Worm (Caenorhabditis elegans) whole organism, L3 larva: ENCODE results near the gene clc-25.

Experiments
- R02D3.7 ChIP-seq: fragments of 150-350 bp; optimal IDR thresholded peaks from 2 replicates; lab custom pipeline; 2014; ENCODE audit warnings: missing biosample characterization, missing genetic modification characterization
- ama-1 ChIP-seq: fragments of 150-350 bp; optimal IDR thresholded peaks from 2 replicates; lab custom pipeline; 2018
- ceh-16 ChIP-seq: sonication (generic microtip); optimal IDR thresholded peaks from 2 replicates; lab custom pipeline; 2017; ENCODE audit warnings: missing biosample characterization, missing genetic modification characterization
- ceh-28 ChIP-seq: fragments of 150-350 bp; optimal IDR thresholded peaks from 2 replicates; lab custom pipeline; 2014; ENCODE audit warnings: missing biosample characterization, missing genetic modification reagents, missing genetic modification characterization
- ceh-82 ChIP-seq: fragments of 150-350 bp; optimal IDR thresholded peaks from 2 replicates; lab custom pipeline; 2014; ENCODE audit warnings: missing biosample characterization, missing genetic modification characterization
- daf-12 ChIP-seq: fragments of 150-350 bp; optimal IDR thresholded peaks from 2 replicates; lab custom pipeline; 2014; ENCODE audit warnings: missing biosample characterization, missing genetic modification reagents, missing genetic modification characterization
- egl-5 ChIP-seq: fragments of 150-350 bp; optimal IDR thresholded peaks from 2 replicates; lab custom pipeline; 2017; ENCODE audit warnings: missing biosample characterization, missing genetic modification reagents, missing genetic modification characterization, inconsistent platforms
- elt-1 ChIP-seq: fragments of 150-350 bp; optimal IDR thresholded peaks from 2 replicates; lab custom pipeline; 2014; ENCODE audit warnings: missing biosample characterization, missing genetic modification characterization
- elt-2 ChIP-seq: sonication (generic microtip); optimal IDR thresholded peaks from 2 replicates; lab custom pipeline; 2016; ENCODE audit warnings: missing genetic modification reagents, mild to moderate bottlenecking, missing genetic modification characterization, missing compliant biosample characterization
- eor-1 ChIP-seq, 2 experiments: fragments of 150-350 bp; optimal IDR thresholded peaks; 2 replicates each; lab custom pipeline; 2014 to 2018; ENCODE audit warnings: missing biosample characterization in 2 of 2, missing genetic modification characterization in 2 of 2
- fkh-10 ChIP-seq: sonication (generic microtip); optimal IDR thresholded peaks from 2 replicates; lab custom pipeline; 2017; ENCODE audit warnings: missing biosample characterization, missing genetic modification reagents, missing genetic modification characterization
- fkh-2 ChIP-seq: fragments of 150-350 bp; optimal IDR thresholded peaks from 2 replicates; lab custom pipeline; 2014; ENCODE audit warnings: missing biosample characterization, missing genetic modification reagents, missing genetic modification characterization
- hmg-11 ChIP-seq: sonication (generic microtip); optimal IDR thresholded peaks from 2 replicates; lab custom pipeline; 2016; ENCODE audit warnings: missing genetic modification characterization, missing compliant biosample characterization
- jun-1 ChIP-seq: fragments of 150-350 bp; optimal IDR thresholded peaks from 2 replicates; lab custom pipeline; 2014; ENCODE audit warnings: missing biosample characterization, missing genetic modification reagents, missing genetic modification characterization
- lsy-12 ChIP-seq: sonication (generic microtip); optimal IDR thresholded peaks from 2 replicates; lab custom pipeline; 2016; ENCODE audit warnings: mild to moderate bottlenecking, missing genetic modification characterization, missing compliant biosample characterization
- mdl-1 ChIP-seq: fragments of 150-350 bp; optimal IDR thresholded peaks from 2 replicates; lab custom pipeline; 2014; ENCODE audit warnings: missing biosample characterization, missing genetic modification characterization
- mml-1 ChIP-seq: fragments of 150-350 bp; sonication (generic microtip); optimal IDR thresholded peaks from 3 replicates; lab custom pipeline; 2014; ENCODE audit warnings: missing biosample characterization, missing genetic modification characterization
- nfya-1 ChIP-seq: sonication (generic microtip); optimal IDR thresholded peaks from 2 replicates; lab custom pipeline; 2017; ENCODE audit warnings: missing genetic modification characterization, mild to moderate bottlenecking, missing compliant biosample characterization, antibody characterized with exemption, moderate library complexity; ENCODE audit not compliant: insufficient read depth
- nhr-12 ChIP-seq: fragments of 150-350 bp; optimal IDR thresholded peaks from 2 replicates; lab custom pipeline; 2014; ENCODE audit warnings: missing biosample characterization, missing genetic modification characterization
- nhr-23 ChIP-seq: fragments of 150-350 bp; optimal IDR thresholded peaks from 2 replicates; lab custom pipeline; 2014; ENCODE audit warnings: missing biosample characterization, missing genetic modification reagents, missing genetic modification characterization
- nhr-25 ChIP-seq: sonication (generic microtip); optimal IDR thresholded peaks from 2 replicates; lab custom pipeline; 2017; ENCODE audit warnings: missing biosample characterization, missing genetic modification characterization
- nhr-43 ChIP-seq: sonication (generic microtip); optimal IDR thresholded peaks from 2 replicates; lab custom pipeline; 2016; ENCODE audit warnings: mild to moderate bottlenecking, missing genetic modification characterization, missing compliant biosample characterization; ENCODE audit not compliant: poor library complexity, severe bottlenecking
- nhr-76 ChIP-seq: fragments of 150-350 bp; sonication (generic microtip); optimal IDR thresholded peaks from 5 replicates; lab custom pipeline; 2014; ENCODE audit warnings: missing biosample characterization, missing genetic modification characterization
- nhr-77 ChIP-seq: fragments of 150-350 bp; optimal IDR thresholded peaks from 2 replicates; lab custom pipeline; 2014; ENCODE audit warnings: missing biosample characterization, missing genetic modification characterization
- pha-4 ChIP-seq: fragments of 150-350 bp; optimal IDR thresholded peaks from 2 replicates; lab custom pipeline; 2014; ENCODE audit warnings: missing biosample characterization, missing genetic modification reagents, missing genetic modification characterization
- pqm-1 ChIP-seq: fragments of 150-350 bp; optimal IDR thresholded peaks from 2 replicates; lab custom pipeline; 2017; ENCODE audit warnings: missing biosample characterization, missing genetic modification characterization, inconsistent platforms
- tbx-2 ChIP-seq: sonication (generic microtip); optimal IDR thresholded peaks from 2 replicates; lab custom pipeline; 2016; ENCODE audit warnings: mild to moderate bottlenecking, missing genetic modification characterization, missing compliant biosample characterization
- unc-62 ChIP-seq: fragments of 150-350 bp; sonication (generic microtip); optimal IDR thresholded peaks from 4 replicates; lab custom pipeline; 2014; ENCODE audit warnings: missing biosample characterization, missing genetic modification reagents, missing genetic modification characterization

clc-25 gene

DNA sequence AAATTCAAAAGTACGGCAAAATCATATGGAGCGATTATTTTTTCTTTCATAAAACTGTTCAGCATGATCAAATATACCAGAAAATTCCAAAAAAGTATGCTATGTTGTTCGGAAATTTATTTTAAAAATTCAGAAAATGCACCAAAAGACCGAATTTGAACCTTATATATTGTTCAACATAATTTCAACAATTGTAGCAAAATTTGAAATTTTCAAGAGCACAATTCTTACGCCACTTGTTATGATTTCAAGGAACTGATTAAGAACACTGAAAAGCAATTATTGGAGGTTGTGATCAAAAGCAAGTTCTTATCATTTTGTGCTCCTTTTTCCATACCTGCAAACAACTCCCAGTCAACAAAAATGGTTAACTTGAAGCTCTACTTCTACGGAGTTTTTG lies 18.1 kb downstream of the clc-25 start, which contains the start of gene clc-27:
Gene clc-27, plus strand, starts transcription at position 301 of the 400 bp plus-strand sequence.
- no peak for TF ChIP-seq elt-1 (tag; lab: Kevin White, UChicago)
- TF ChIP-seq lsy-12 (tag; lab: Kevin White, UChicago): no peak
- no peak for TF ChIP-seq tbx-2
- TF ChIP-seq elt-2 (tag; lab: Kevin White, UChicago): no peak
- TF ChIP-seq nhr-76 (tag; lab: Kevin White, UChicago): no peak
- TF ChIP-seq mdl-1 (tag; lab: Kevin White, UChicago): no peak
- TF ChIP-seq nhr-77 (tag; lab: Kevin White, UChicago): no peak
- TF ChIP-seq ceh-28 (tag; lab: Kevin White, UChicago): no peak
- TF ChIP-seq ceh-82 (tag; lab: Kevin White, UChicago): no peak
- TF ChIP-seq fkh-10: no peak
- no peak for TF ChIP-seq nfya-1 (tag; lab: Kevin White, UChicago)
- no peak for TF ChIP-seq nhr-23 (tag; lab: Kevin White, UChicago)
- no peak for TF ChIP-seq egl-5 (tag; lab: Kevin White, UChicago)
- TF ChIP-seq nhr-43 (tag; lab: Kevin White, UChicago): no peak
- TF ChIP-seq eor-1 (tag; optimal IDR thresholded peaks at IDR 0.05; lab: Kevin White, UChicago): no peak
- no peak for TF ChIP-seq nhr-25 (tag; lab: Kevin White, UChicago)

ce11 chrIII:1007143-1007905 lies 18.8 kb downstream of the clc-25 start:
- TF ChIP-seq R02D3.7 (no peak), nhr-25 (tag; lab: Kevin White, UChicago) (no peak), unc-62 (no peak), nhr-76 (tag; lab: Kevin White, UChicago) (no peak), pha-4 (no peak), nhr-12 (tag; lab: Kevin White, UChicago) (no peak), mml-1 (tag; lab: Kevin White, UChicago) (no peak), hmg-11 (tag; lab: Kevin White, UChicago) (no peak), fkh-2 (no peak)

ce11 chrIII:1004464-1004863 lies 21.7 kb downstream of the clc-25 start:
- TF ChIP-seq fkh-2: no peak

- TF ChIP-seq pqm-1 (tag; lab: Kevin White, UChicago) (peak; percentile 96), jun-1 (tag; lab: Kevin White, UChicago) (peak; percentile 44), mml-1 (tag; lab: Kevin White, UChicago) (no peak), mdl-1 (tag; lab: Kevin White, UChicago) (no peak), pha-4 (peak; percentile 41), elt-2 (tag; lab: Kevin White, UChicago) (peak; percentile 98)
Measured at ce11 chrIII:1002510-1002909, 23.7 kb downstream of the clc-25 start, which contains the start of gene clec-150. TSS of gene clec-150 (plus strand) at chrIII:1002707.

DNA sequence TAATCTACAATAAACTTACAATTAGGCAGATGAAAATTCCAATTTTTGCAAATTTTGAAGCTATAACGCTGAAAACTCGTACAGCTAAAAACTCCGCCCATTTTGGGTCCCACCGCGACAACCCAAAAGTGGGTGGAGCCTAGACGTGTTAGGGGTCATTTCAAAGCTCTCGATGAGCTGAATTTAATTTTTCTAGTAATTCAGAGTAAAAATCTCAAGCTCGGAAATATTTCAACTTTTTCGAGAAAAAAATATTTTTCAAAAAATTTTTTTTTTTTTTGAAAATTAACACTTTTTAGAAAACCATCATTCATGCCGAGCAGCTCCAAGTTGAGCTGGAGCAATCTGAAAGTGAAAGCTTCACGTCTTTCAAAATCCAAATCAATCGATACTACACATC lies 24.9 kb downstream of the clc-25 start, which contains the start of gene R06B10.7:
Gene R06B10.7, minus strand, starts transcription at position 101 of the 400 bp plus-strand sequence.
- TF ChIP-seq nfya-1 (tag; lab: Kevin White, UChicago) (no peak), ceh-16 (tag; lab: Kevin White, UChicago) (no peak), eor-1 (tag; optimal IDR thresholded peaks at IDR 0.05; lab: Kevin White, UChicago) (no peak), ama-1 (lab: Kevin White, UChicago) (no peak), elt-1 (tag; lab: Kevin White, UChicago) (no peak), unc-62 (no peak), nhr-43 (tag; lab: Kevin White, UChicago) (no peak), pha-4 (no peak), daf-12 (tag; lab: Kevin White, UChicago) (no peak), nhr-76 (tag; lab: Kevin White, UChicago) (no peak)

DNA sequence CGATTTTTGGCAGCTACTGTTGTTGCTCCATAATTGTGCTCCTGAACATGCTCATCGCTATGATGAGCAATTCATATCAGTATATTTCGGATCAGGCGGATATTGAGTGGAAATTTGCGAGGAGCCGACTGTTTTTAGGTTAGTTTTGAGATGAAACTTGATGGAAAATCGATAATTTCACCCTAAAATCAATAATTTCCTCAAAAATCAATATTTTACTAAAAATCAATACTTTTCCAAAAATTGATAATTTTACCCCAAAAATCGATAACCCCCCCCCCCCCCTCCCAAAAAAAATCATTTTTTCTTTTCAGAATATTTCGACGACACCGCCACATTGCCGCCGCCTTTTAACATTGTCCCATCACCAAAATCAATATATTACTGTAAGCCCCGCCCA lies 27.3 kb downstream of the clc-25 start:
- TF ChIP-seq ceh-28 (tag; lab: Kevin White, UChicago): peak; percentile 45
- TF ChIP-seq fkh-2: no peak
